Fruit fly (Drosophila melanogaster) whole organism, embryonic: ENCODE data around the gene CG32813.

Experiments used
- Bgb ChIP-seq: fragments of 200-800 bp; sonication (Bioruptor generic); IDR thresholded peaks from 2 replicates; pipeline ENCODE4 v1.3.6; 2022; ENCODE audit warnings: missing biosample characterization, missing genetic modification characterization; ENCODE audit not compliant: partially characterized antibody
- CG10147 ChIP-seq: fragments of 200-800 bp; sonication (Bioruptor generic); optimal IDR thresholded peaks from 2 replicates; lab custom pipeline; 2019; ENCODE audit warnings: missing biosample characterization, mild to moderate bottlenecking, missing genetic modification characterization, moderate library complexity
- CG10274 ChIP-seq: fragments of 200-800 bp; sonication (Bioruptor generic); optimal IDR thresholded peaks from 3 replicates; lab custom pipeline; 2017; ENCODE audit warnings: missing biosample characterization, mild to moderate bottlenecking, missing genetic modification characterization
- CG12391 ChIP-seq: fragments of 200-800 bp; sonication (Bioruptor generic); optimal IDR thresholded peaks from 3 replicates; lab custom pipeline; 2018; ENCODE audit warnings: missing biosample characterization, mild to moderate bottlenecking, missing genetic modification characterization, moderate library complexity
- CG12744 ChIP-seq: fragments of 200-800 bp; sonication (Bioruptor generic); optimal IDR thresholded peaks from 2 replicates; lab custom pipeline; 2016; ENCODE audit warnings: missing biosample characterization, missing genetic modification characterization
- CG1529 ChIP-seq: fragments of 200-800 bp; sonication (Bioruptor generic); optimal IDR thresholded peaks from 3 replicates; lab custom pipeline; 2018; ENCODE audit warnings: missing biosample characterization, missing genetic modification characterization
- CG17359 ChIP-seq: fragments of 200-800 bp; sonication (Bioruptor generic); optimal IDR thresholded peaks from 3 replicates; lab custom pipeline; 2018; ENCODE audit warnings: missing biosample characterization, mild to moderate bottlenecking, missing genetic modification characterization, moderate library complexity
- CG18619 ChIP-seq: fragments of 200-800 bp; sonication (Bioruptor generic); optimal IDR thresholded peaks from 3 replicates; lab custom pipeline; 2017; ENCODE audit warnings: missing biosample characterization, mild to moderate bottlenecking, missing genetic modification characterization
- CG2129 ChIP-seq: fragments of 200-800 bp; sonication (Bioruptor generic); IDR thresholded peaks from 2 replicates; pipeline ENCODE4 v1.3.6; 2022; ENCODE audit warnings: missing biosample characterization, missing genetic modification characterization; ENCODE audit not compliant: partially characterized antibody
- CG30020 ChIP-seq: fragments of 200-800 bp; optimal IDR thresholded peaks from 2 replicates; lab custom pipeline; 2019; ENCODE audit warnings: missing biosample characterization, mild to moderate bottlenecking, missing genetic modification characterization, moderate library complexity
- CG32532 ChIP-seq: fragments of 200-800 bp; sonication (Bioruptor generic); IDR thresholded peaks from 2 replicates; pipeline ENCODE4 v1.3.6; 2022; ENCODE audit warnings: missing biosample characterization, missing genetic modification characterization
- CG32772 ChIP-seq: fragments of 200-800 bp; sonication (Bioruptor generic); IDR thresholded peaks from 2 replicates; pipeline ENCODE4 v1.3.6; 2022; ENCODE audit warnings: missing biosample characterization, missing genetic modification characterization
- CG33557 ChIP-seq: fragments of 200-800 bp; sonication (Bioruptor generic); optimal IDR thresholded peaks from 2 replicates; lab custom pipeline; 2019; ENCODE audit warnings: missing biosample characterization, mild to moderate bottlenecking, missing genetic modification characterization, moderate library complexity
- CG5245 ChIP-seq: fragments of 200-800 bp; sonication (Bioruptor generic); optimal IDR thresholded peaks from 3 replicates; lab custom pipeline; 2016; ENCODE audit warnings: missing biosample characterization, missing genetic modification characterization
- CG7928 ChIP-seq: fragments of 200-800 bp; sonication (Bioruptor generic); optimal IDR thresholded peaks from 2 replicates; lab custom pipeline; 2017; ENCODE audit warnings: missing biosample characterization, mild to moderate bottlenecking, missing genetic modification characterization
- CG8281 ChIP-seq: fragments of 200-800 bp; sonication (Bioruptor generic); optimal IDR thresholded peaks from 2 replicates; lab custom pipeline; 2018; ENCODE audit warnings: missing biosample characterization, mild to moderate bottlenecking, missing genetic modification characterization, moderate library complexity
- CG9215 ChIP-seq: fragments of 200-800 bp; sonication (Bioruptor generic); IDR thresholded peaks from 2 replicates; pipeline ENCODE4 v1.3.6; 2022; ENCODE audit warnings: missing biosample characterization, missing genetic modification characterization
- CG9609 ChIP-seq: fragments of 200-800 bp; sonication (Bioruptor generic); optimal IDR thresholded peaks from 3 replicates; lab custom pipeline; 2016; ENCODE audit warnings: missing biosample characterization, missing genetic modification characterization
- CkIIα-i1 ChIP-seq: fragments of 200-800 bp; sonication (Bioruptor generic); IDR thresholded peaks from 2 replicates; pipeline ENCODE4 v1.3.6; 2022; ENCODE audit warnings: missing biosample characterization, missing genetic modification characterization
- CoRest ChIP-seq: fragments of 200-800 bp; sonication (Bioruptor generic); optimal IDR thresholded peaks from 3 replicates; lab custom pipeline; 2018; ENCODE audit warnings: missing biosample characterization, mild to moderate bottlenecking, missing genetic modification characterization, moderate library complexity
- CrebB ChIP-seq: fragments of 200-800 bp; sonication (Bioruptor generic); optimal IDR thresholded peaks from 3 replicates; lab custom pipeline; 2018; ENCODE audit warnings: missing biosample characterization, mild to moderate bottlenecking, missing genetic modification characterization
- D ChIP-seq, 2 experiments: fragments of 200-800 bp in 1 of 2; fragments of >200 bp in 1 of 2; sonication (Bioruptor generic) in 1 of 2; optimal IDR thresholded peaks; 2 replicates in 1 of 2; 3 replicates in 1 of 2; lab custom pipeline; 2017; ENCODE audit warnings: mild to moderate bottlenecking in 1 of 2, missing biosample characterization in 1 of 2, missing genetic modification characterization in 1 of 2, missing genetic modification reagents in 1 of 2
- D19B ChIP-seq: fragments of 200-800 bp; sonication (Bioruptor generic); optimal IDR thresholded peaks from 2 replicates; lab custom pipeline; 2017; ENCODE audit warnings: missing biosample characterization, mild to moderate bottlenecking, missing genetic modification characterization
- Dip3 ChIP-seq: fragments of 200-800 bp; sonication (Bioruptor generic); optimal IDR thresholded peaks from 3 replicates; lab custom pipeline; 2016; ENCODE audit warnings: missing biosample characterization, missing genetic modification characterization
- Kr ChIP-seq: fragments of 200-800 bp; sonication (Bioruptor generic); optimal IDR thresholded peaks from 2 replicates; lab custom pipeline; 2017; ENCODE audit warnings: missing biosample characterization, mild to moderate bottlenecking, missing genetic modification characterization
- Mrtf ChIP-seq: fragments of 200-800 bp; sonication (Bioruptor generic); IDR thresholded peaks from 3 replicates; pipeline ENCODE4 v1.3.6; 2022; ENCODE audit warnings: missing biosample characterization, missing genetic modification characterization
- PHDP ChIP-seq: fragments of 200-800 bp; sonication (Bioruptor generic); optimal IDR thresholded peaks from 3 replicates; lab custom pipeline; 2018; ENCODE audit warnings: missing biosample characterization, mild to moderate bottlenecking, missing genetic modification characterization, moderate library complexity
- Six4 ChIP-seq: fragments of 200-800 bp; sonication (Bioruptor generic); optimal IDR thresholded peaks from 2 replicates; lab custom pipeline; 2016; ENCODE audit warnings: missing biosample characterization, missing genetic modification characterization
- al ChIP-seq: fragments of 200-800 bp; sonication (Bioruptor generic); IDR thresholded peaks from 2 replicates; pipeline ENCODE4 v1.3.6; 2022; ENCODE audit warnings: missing biosample characterization, missing genetic modification characterization
- ash1 ChIP-seq: fragments of 200-800 bp; sonication (Bioruptor generic); optimal IDR thresholded peaks from 2 replicates; lab custom pipeline; 2018; ENCODE audit warnings: missing biosample characterization, mild to moderate bottlenecking, missing genetic modification characterization
- bcd ChIP-seq: fragments of 200-800 bp; sonication (Bioruptor generic); optimal IDR thresholded peaks from 2 replicates; lab custom pipeline; 2017; ENCODE audit warnings: missing biosample characterization, mild to moderate bottlenecking, missing genetic modification characterization
- crol ChIP-seq: fragments of 200-800 bp; sonication (Bioruptor generic); IDR thresholded peaks from 2 replicates; pipeline ENCODE4 v1.3.6; 2022; ENCODE audit warnings: missing biosample characterization, missing genetic modification characterization
- crp ChIP-seq, 2 experiments: fragments of 200-800 bp; sonication (Bioruptor generic); optimal IDR thresholded peaks; 2 replicates in 1 of 2; 3 replicates in 1 of 2; lab custom pipeline; 2017; ENCODE audit warnings: missing biosample characterization in 2 of 2, missing genetic modification characterization in 2 of 2, mild to moderate bottlenecking in 1 of 2, moderate library complexity in 1 of 2
- dysf ChIP-seq: fragments of 200-800 bp; sonication (Bioruptor generic); IDR thresholded peaks from 3 replicates; pipeline ENCODE4 v1.3.6; 2022; ENCODE audit warnings: missing biosample characterization, missing genetic modification characterization
- emc ChIP-seq: fragments of 200-800 bp; sonication (Bioruptor generic); optimal IDR thresholded peaks from 2 replicates; lab custom pipeline; 2016; ENCODE audit warnings: missing biosample characterization, missing genetic modification characterization
- en ChIP-seq: fragments of 200-800 bp; sonication (Bioruptor generic); optimal IDR thresholded peaks from 2 replicates; lab custom pipeline; 2016; ENCODE audit warnings: missing biosample characterization, missing genetic modification characterization
- gfzf ChIP-seq: fragments of 200-800 bp; sonication (Bioruptor generic); optimal IDR thresholded peaks from 2 replicates; lab custom pipeline; 2016; ENCODE audit warnings: missing biosample characterization, mild to moderate bottlenecking, missing genetic modification characterization, moderate library complexity
- h ChIP-seq: fragments of >200 bp; optimal IDR thresholded peaks from 2 replicates; lab custom pipeline; 2017
- nau ChIP-seq: fragments of 200-800 bp; sonication (Bioruptor generic); optimal IDR thresholded peaks from 3 replicates; lab custom pipeline; 2017; ENCODE audit warnings: missing biosample characterization, mild to moderate bottlenecking, missing genetic modification characterization, missing genetic modification reagents
- nerfin-1 ChIP-seq: fragments of 200-800 bp; sonication (Bioruptor generic); optimal IDR thresholded peaks from 3 replicates; lab custom pipeline; 2019; ENCODE audit warnings: missing biosample characterization, mild to moderate bottlenecking, missing genetic modification characterization, moderate library complexity
- nerfin-2 ChIP-seq: fragments of 200-800 bp; sonication (Bioruptor generic); IDR thresholded peaks from 2 replicates; pipeline ENCODE4 v1.3.6; 2022; ENCODE audit warnings: missing biosample characterization, missing genetic modification characterization; ENCODE audit not compliant: partially characterized antibody
- oc ChIP-seq: fragments of 200-800 bp; sonication (Bioruptor generic); optimal IDR thresholded peaks from 2 replicates; lab custom pipeline; 2018; ENCODE audit warnings: missing biosample characterization, mild to moderate bottlenecking, missing genetic modification characterization, moderate library complexity
- p53 ChIP-seq: fragments of 200-800 bp; sonication (Bioruptor generic); optimal IDR thresholded peaks from 2 replicates; lab custom pipeline; 2016; ENCODE audit warnings: missing biosample characterization, missing genetic modification characterization
- peb ChIP-seq: fragments of 200-800 bp; sonication (Bioruptor generic); IDR thresholded peaks from 2 replicates; pipeline ENCODE4 v1.3.6; 2022; ENCODE audit warnings: missing biosample characterization, missing genetic modification characterization
- pita ChIP-seq: fragments of 200-800 bp; sonication (Bioruptor generic); optimal IDR thresholded peaks from 2 replicates; lab custom pipeline; 2017; ENCODE audit warnings: missing biosample characterization, mild to moderate bottlenecking, missing genetic modification characterization
- pnt ChIP-seq: fragments of 200-800 bp; sonication (Bioruptor generic); optimal IDR thresholded peaks from 3 replicates; lab custom pipeline; 2016; ENCODE audit warnings: missing biosample characterization, missing genetic modification characterization
- schlank ChIP-seq: fragments of 200-800 bp; sonication (Bioruptor generic); optimal IDR thresholded peaks from 2 replicates; lab custom pipeline; 2018; ENCODE audit warnings: missing biosample characterization, mild to moderate bottlenecking, missing genetic modification characterization
- seq ChIP-seq: fragments of 200-800 bp; sonication (Bioruptor generic); IDR thresholded peaks from 2 replicates; pipeline ENCODE4 v1.3.6; 2022; ENCODE audit warnings: missing biosample characterization, missing genetic modification characterization
- sob ChIP-seq: fragments of 200-800 bp; sonication (Bioruptor generic); IDR thresholded peaks from 2 replicates; pipeline ENCODE4 v1.3.6; 2022; ENCODE audit warnings: missing biosample characterization, missing genetic modification characterization
- sqz ChIP-seq: fragments of 200-800 bp; sonication (Bioruptor generic); optimal IDR thresholded peaks from 3 replicates; lab custom pipeline; 2018; ENCODE audit warnings: missing biosample characterization, mild to moderate bottlenecking, missing genetic modification characterization
- zfh2 ChIP-seq: fragments of 200-800 bp; sonication (Bioruptor generic); optimal IDR thresholded peaks from 2 replicates; lab custom pipeline; 2016; ENCODE audit warnings: missing biosample characterization, missing genetic modification characterization

Gene CG32813

DNA sequence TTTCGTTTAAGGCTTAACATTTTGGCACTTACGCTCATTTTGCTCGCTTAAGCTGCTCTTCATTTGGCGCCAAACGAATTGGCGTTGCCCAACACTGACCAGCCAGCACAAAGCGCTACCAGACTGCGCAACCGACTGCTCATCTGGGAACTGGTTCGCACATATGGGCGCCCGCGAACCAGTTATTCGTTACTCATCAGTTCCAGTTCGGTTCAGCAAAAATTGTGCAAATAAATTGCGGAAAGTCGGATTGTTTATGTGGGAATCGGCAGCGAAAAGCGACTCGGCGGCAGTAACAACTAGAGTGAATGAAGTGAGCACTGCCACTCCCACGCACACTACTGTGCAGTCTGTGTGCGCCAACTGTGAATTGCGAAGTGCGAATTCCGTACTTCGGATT lies 12.2 kb downstream of the CG32813 start, which contains the start of gene Rilpl (continued):
- TF ChIP-seq Mrtf (GFP tag; lab: Robert Waterston, UW), result no peak
- TF ChIP-seq CG8281 (tag; lab: Kevin White, UChicago), result no peak
- no peak for TF ChIP-seq seq (GFP tag; lab: Robert Waterston, UW)
- TF ChIP-seq pita, result no peak
- no peak; the same call in 1 of the 2 replicates for TF ChIP-seq CG32532 (GFP tag; lab: Robert Waterston, UW)
- no peak for TF ChIP-seq CG9609 (GFP tag; lab: Kevin White, UChicago)
- TF ChIP-seq h (lab: Kevin White, UChicago), result no peak
- TF ChIP-seq CrebB (tag; lab: Kevin White, UChicago), result no peak
- TF ChIP-seq schlank (tag; lab: Kevin White, UChicago), result no peak
- no peak for TF ChIP-seq Six4 (GFP tag; lab: Kevin White, UChicago)
- TF ChIP-seq CG18619 (GFP tag; lab: Kevin White, UChicago), result no peak
- TF ChIP-seq CG2129 (GFP tag; lab: Robert Waterston, UW), result no peak
- peak; percentile 37 for TF ChIP-seq CoRest (tag; lab: Kevin White, UChicago)
- peak; percentile 26 for TF ChIP-seq gfzf (GFP tag; lab: Kevin White, UChicago)
- TF ChIP-seq CG10147 (GFP tag; lab: Kevin White, UChicago), result no peak
- no peak for TF ChIP-seq CG12744 (GFP tag; lab: Kevin White, UChicago)
- TF ChIP-seq CG5245 (GFP tag; lab: Kevin White, UChicago), result peak; percentile 8
- TF ChIP-seq Kr (GFP tag; lab: Kevin White, UChicago), result no peak
- no peak for TF ChIP-seq CG17359 (tag; lab: Kevin White, UChicago)
- no peak for TF ChIP-seq p53 (GFP tag; lab: Kevin White, UChicago)
- no peak for TF ChIP-seq CG1529 (GFP tag; lab: Kevin White, UChicago)
- TF ChIP-seq nerfin-2 (GFP tag; lab: Robert Waterston, UW), result 0 out of 2 replicates have a peak, but pooled peaks have one; percentile 28
- TF ChIP-seq sob (GFP tag; lab: Robert Waterston, UW), result peak; percentile 50; the same call in 1 of the 2 replicates
- TF ChIP-seq CG32772 (GFP tag; lab: Robert Waterston, UW), result no peak
- no peak for TF ChIP-seq CG33557 (GFP tag; lab: Kevin White, UChicago)
- peak; percentile 3 for TF ChIP-seq CG12391 (tag; lab: Kevin White, UChicago)
- no peak for TF ChIP-seq CG30020 (tag; lab: Kevin White, UChicago)
- TF ChIP-seq crp (GFP tag; optimal IDR thresholded peaks at IDR 0.05; lab: Kevin White, UChicago), result peak in 1 of 2 experiments; percentile 81
- no peak for TF ChIP-seq crol
- TF ChIP-seq zfh2, result peak; percentile 52
- TF ChIP-seq sqz (GFP tag; lab: Kevin White, UChicago), result no peak
- peak; percentile 10 for TF ChIP-seq CG7928 (GFP tag; lab: Kevin White, UChicago)
- TF ChIP-seq emc (GFP tag; lab: Kevin White, UChicago), result peak; percentile 9
- no peak for TF ChIP-seq CG10274
- no peak for TF ChIP-seq D (optimal IDR thresholded peaks at IDR 0.05; lab: Kevin White, UChicago)
- TF ChIP-seq D (GFP tag; optimal IDR thresholded peaks at IDR 0.05; lab: Kevin White, UChicago), result no peak
- no peak for TF ChIP-seq nerfin-1
- peak; percentile 68 for TF ChIP-seq Bgb (GFP tag; lab: Robert Waterston, UW)
- no peak for TF ChIP-seq pnt (GFP tag; lab: Kevin White, UChicago)
- no peak for TF ChIP-seq bcd
- TF ChIP-seq nau (GFP tag; lab: Kevin White, UChicago), result no peak
- TF ChIP-seq CkIIα-i1, result no peak
- TF ChIP-seq en (GFP tag; lab: Kevin White, UChicago), result no peak
- TF ChIP-seq oc (tag; lab: Kevin White, UChicago), result no peak
- no peak for TF ChIP-seq Dip3
- no peak for TF ChIP-seq CG9215 (GFP tag; lab: Robert Waterston, UW)
- no peak for TF ChIP-seq dysf
- peak; percentile 12 for TF ChIP-seq PHDP (tag; lab: Kevin White, UChicago)
- TF ChIP-seq D19B, result no peak
- no peak for TF ChIP-seq ash1 (GFP tag; lab: Kevin White, UChicago)
- TF ChIP-seq peb (GFP tag; lab: Robert Waterston, UW), result no peak
- no peak for TF ChIP-seq al (GFP tag; lab: Robert Waterston, UW)
